Fruit fly (Drosophila melanogaster) whole organism, pupa: ENCODE data around the gene TfIIFalpha.

Experiments
- CG14655 ChIP-seq: fragments of 200-800 bp; sonication (Bioruptor generic); optimal IDR thresholded peaks from 3 replicates; lab custom pipeline; 2017; ENCODE audit warnings: mild to moderate bottlenecking, missing biosample characterization, missing genetic modification reagents, missing genetic modification characterization
- CG15710 ChIP-seq: fragments of 200-800 bp; sonication (Bioruptor generic); optimal IDR thresholded peaks from 2 replicates; lab custom pipeline; 2018; ENCODE audit warnings: missing biosample characterization, mild to moderate bottlenecking, missing genetic modification characterization, moderate library complexity
- CG32121 ChIP-seq: fragments of 200-800 bp; sonication (Bioruptor generic); IDR thresholded peaks from 2 replicates; pipeline ENCODE4 v1.3.6; 2022; ENCODE audit warnings: missing biosample characterization, missing genetic modification characterization
- CG4496 ChIP-seq: fragments of 200-800 bp; sonication (Bioruptor generic); IDR thresholded peaks from 3 replicates; pipeline ENCODE4 v1.3.6; 2022; ENCODE audit warnings: missing biosample characterization, missing genetic modification characterization
- CG8301 ChIP-seq: fragments of 200-800 bp; sonication (Bioruptor generic); optimal IDR thresholded peaks from 2 replicates; lab custom pipeline; 2018; ENCODE audit warnings: missing biosample characterization, mild to moderate bottlenecking, missing genetic modification characterization
- EcR ChIP-seq: fragments of 200-800 bp; sonication (Bioruptor generic); optimal IDR thresholded peaks from 3 replicates; lab custom pipeline; 2019; ENCODE audit warnings: missing biosample characterization, missing genetic modification characterization, mild to moderate bottlenecking, moderate library complexity, missing genetic modification reagents
- Ets98B ChIP-seq: fragments of 200-800 bp; sonication (Bioruptor generic); IDR thresholded peaks from 2 replicates; pipeline ENCODE4 v1.3.6; 2022; ENCODE audit warnings: missing biosample characterization, missing genetic modification characterization
- Pif1B ChIP-seq: fragments of 200-800 bp; sonication (Bioruptor generic); optimal IDR thresholded peaks from 3 replicates; lab custom pipeline; 2016; ENCODE audit warnings: missing biosample characterization, missing genetic modification characterization
- gl ChIP-seq: fragments of 200-800 bp; sonication (Bioruptor generic); optimal IDR thresholded peaks from 2 replicates; lab custom pipeline; 2018; ENCODE audit warnings: missing biosample characterization, mild to moderate bottlenecking, missing genetic modification characterization

DNA sequence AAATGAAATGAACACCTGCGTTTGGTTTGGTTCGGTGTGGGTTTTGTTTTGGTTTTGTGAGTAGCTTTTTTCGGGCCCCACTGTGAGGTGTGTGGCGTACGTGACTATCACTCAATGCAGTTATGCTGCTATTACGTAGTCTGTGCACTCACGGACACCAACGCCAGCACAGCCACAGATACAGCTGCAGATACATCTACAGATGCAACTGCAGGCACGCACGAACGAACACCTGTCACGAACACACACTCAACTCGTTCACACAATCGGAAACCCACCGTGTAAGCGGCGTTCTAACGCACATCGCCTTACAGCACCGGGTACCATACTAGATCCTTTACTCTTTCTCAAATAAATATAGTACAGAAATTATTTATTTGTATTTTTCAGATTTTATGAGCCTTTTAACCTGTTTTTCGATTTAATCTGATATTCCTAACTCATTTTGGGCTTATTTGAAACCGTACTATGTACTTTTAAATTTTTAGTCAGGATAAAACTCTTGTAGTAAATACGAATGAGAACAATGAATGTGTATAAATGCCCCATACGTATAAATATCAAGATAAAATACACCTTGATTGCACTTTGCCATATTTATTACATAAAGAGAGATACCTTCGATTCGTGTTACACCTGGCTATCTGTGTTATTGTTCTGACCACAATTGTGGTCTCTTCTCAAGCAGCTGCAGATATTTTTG, 45.3 kb downstream of the TfIIFalpha start:
- TF ChIP-seq Ets98B (GFP tag; lab: Robert Waterston, UW) = no peak
- no peak for TF ChIP-seq CG32121 (GFP tag; lab: Robert Waterston, UW)
- TF ChIP-seq EcR = no peak
- 0 out of 3 replicates have a peak, but pooled peaks have one; percentile 27 for TF ChIP-seq CG4496
- TF ChIP-seq CG8301 = peak; percentile 74
- TF ChIP-seq CG15710 = peak; percentile 34
- TF ChIP-seq CG14655 (GFP tag; lab: Kevin White, UChicago) = peak; percentile 76
- no peak for TF ChIP-seq gl (tag; lab: Kevin White, UChicago)
- TF ChIP-seq Pif1B = peak; percentile 2
